Worm (Caenorhabditis elegans) whole organism, late embryonic: ENCODE measurements around the gene nep-10.

Source experiments
- F13H6.1 ChIP-seq: sonication (generic microtip); optimal IDR thresholded peaks from 2 replicates; lab custom pipeline; 2016; ENCODE audit warnings: missing genetic modification characterization, missing compliant biosample characterization
- ama-1 ChIP-seq: fragments of 150-350 bp; optimal IDR thresholded peaks from 2 replicates; lab custom pipeline; 2014
- ceh-22 ChIP-seq: sonication (generic microtip); optimal IDR thresholded peaks from 2 replicates; lab custom pipeline; 2017; ENCODE audit warnings: missing biosample characterization, missing genetic modification characterization
- ceh-31 ChIP-seq: sonication (generic microtip); optimal IDR thresholded peaks from 2 replicates; lab custom pipeline; 2016; ENCODE audit warnings: missing genetic modification characterization, missing compliant biosample characterization
- ceh-34 ChIP-seq: sonication (generic microtip); optimal IDR thresholded peaks from 2 replicates; lab custom pipeline; 2016; ENCODE audit warnings: mild to moderate bottlenecking, missing genetic modification characterization, missing compliant biosample characterization
- dmd-4 ChIP-seq: sonication (generic microtip); optimal IDR thresholded peaks from 2 replicates; lab custom pipeline; 2016; ENCODE audit warnings: borderline replicate concordance, missing genetic modification characterization, missing compliant biosample characterization
- eyg-1 ChIP-seq: sonication (generic microtip); optimal IDR thresholded peaks from 2 replicates; lab custom pipeline; 2016; ENCODE audit warnings: missing genotype, missing genetic modification characterization, missing compliant biosample characterization
- madf-2 ChIP-seq: sonication (generic microtip); optimal IDR thresholded peaks from 2 replicates; lab custom pipeline; 2017; ENCODE audit warnings: missing genetic modification characterization, missing compliant biosample characterization
- pha-2 ChIP-seq: sonication (generic microtip); optimal IDR thresholded peaks from 2 replicates; lab custom pipeline; 2017; ENCODE audit warnings: mild to moderate bottlenecking, missing genetic modification characterization, missing compliant biosample characterization
- tbx-2 ChIP-seq: sonication (generic microtip); optimal IDR thresholded peaks from 2 replicates; lab custom pipeline; 2016; ENCODE audit warnings: missing genetic modification characterization, missing compliant biosample characterization
- tbx-7 ChIP-seq: sonication (generic microtip); optimal IDR thresholded peaks from 2 replicates; lab custom pipeline; 2016; ENCODE audit warnings: missing genotype, missing genetic modification characterization, missing compliant biosample characterization
- ttx-3 ChIP-seq: sonication (generic microtip); optimal IDR thresholded peaks from 2 replicates; lab custom pipeline; 2016; ENCODE audit warnings: missing genetic modification reagents, missing genetic modification characterization, missing compliant biosample characterization
- zip-5 ChIP-seq: sonication (generic microtip); optimal IDR thresholded peaks from 2 replicates; lab custom pipeline; 2016; ENCODE audit warnings: missing genetic modification characterization, missing compliant biosample characterization

DNA sequence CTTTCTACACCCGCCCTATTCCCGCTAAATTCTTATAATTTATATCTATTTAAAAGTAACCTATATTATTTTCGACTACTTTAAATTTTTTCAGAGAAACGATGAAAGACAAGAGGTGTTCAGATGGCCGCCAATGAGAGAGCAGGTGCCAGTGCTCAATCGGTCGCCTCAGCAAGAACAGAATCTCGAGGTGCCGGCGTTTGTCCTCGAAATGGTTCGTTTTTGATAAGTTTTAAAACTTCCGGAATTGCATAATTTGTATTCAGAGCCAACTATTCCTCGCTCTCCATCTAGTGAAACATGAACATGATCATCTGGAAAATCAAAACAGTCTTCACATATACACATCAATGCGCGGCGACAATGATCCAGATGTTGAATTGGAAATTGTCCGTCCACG is 31.7 kb downstream of the nep-10 start, which contains the start of gene bath-23:
- no peak for TF ChIP-seq zip-5 (tag; lab: Kevin White, UChicago)
- no peak for TF ChIP-seq madf-2
- TF ChIP-seq eyg-1 (tag; lab: Kevin White, UChicago): no peak
- TF ChIP-seq ama-1: no peak
- TF ChIP-seq pha-2 (tag; lab: Kevin White, UChicago): no peak
- TF ChIP-seq dmd-4 (tag; lab: Kevin White, UChicago): no peak
- no peak for TF ChIP-seq ceh-34 (tag; lab: Kevin White, UChicago)
- TF ChIP-seq ceh-31: no peak
- no peak for TF ChIP-seq ceh-22
- TF ChIP-seq F13H6.1: no peak
- no peak for TF ChIP-seq tbx-7 (tag; lab: Kevin White, UChicago)
- no peak for TF ChIP-seq ttx-3 (tag; lab: Kevin White, UChicago)
- TF ChIP-seq tbx-2 (tag; lab: Kevin White, UChicago): no peak
